Worm (Caenorhabditis elegans) whole organism, L4 larva: ENCODE data around the gene mlc-5.
"Not testable (repeated sequence)": the region's sequence is repeated elsewhere in the genome, so short reads cannot be mapped to it uniquely, and the experiment has no call there.

Experiments used
- F49E8.2 ChIP-seq: sonication (generic microtip); optimal IDR thresholded peaks from 2 replicates; lab custom pipeline; 2016; ENCODE audit warnings: missing compliant biosample characterization, mild to moderate bottlenecking, missing genetic modification characterization, borderline replicate concordance
- aly-2 ChIP-seq: sonication (generic microtip); optimal IDR thresholded peaks from 2 replicates; lab custom pipeline; 2018; ENCODE audit warnings: missing biosample characterization, missing genetic modification characterization
- ceh-82 ChIP-seq: sonication (generic microtip); optimal IDR thresholded peaks from 2 replicates; lab custom pipeline; 2017; ENCODE audit warnings: missing biosample characterization, missing genetic modification characterization
- dpl-1 ChIP-seq: fragments of 150-350 bp; optimal IDR thresholded peaks from 2 replicates; lab custom pipeline; 2014; ENCODE audit warnings: missing biosample characterization, missing genetic modification reagents, missing genetic modification characterization
- dve-1 ChIP-seq: sonication (generic microtip); optimal IDR thresholded peaks from 2 replicates; lab custom pipeline; 2017; ENCODE audit warnings: antibody characterized with exemption, mild to moderate bottlenecking, missing genetic modification characterization, missing compliant biosample characterization; ENCODE audit not compliant: insufficient read depth
- lin-15B ChIP-seq: fragments of 150-350 bp; sonication (generic microtip); optimal IDR thresholded peaks from 3 replicates; lab custom pipeline; 2014; ENCODE audit warnings: missing biosample characterization, missing genetic modification characterization
- lin-29 ChIP-seq: fragments of 200-800 bp; sonication (Bioruptor generic); IDR thresholded peaks from 2 replicates; pipeline ENCODE4 v1.3.6; 2022; ENCODE audit warnings: missing genetic modification reagents, missing genetic modification characterization, missing compliant biosample characterization
- lin-38 ChIP-seq: fragments of 200-800 bp; sonication (Bioruptor generic); IDR thresholded peaks from 2 replicates; pipeline ENCODE4 v1.3.6; 2022; ENCODE audit warnings: missing genetic modification reagents, missing genetic modification characterization, missing compliant biosample characterization
- mdl-1 ChIP-seq, 2 experiments: fragments of 150-350 bp in 1 of 2; sonication (generic microtip) in 1 of 2; optimal IDR thresholded peaks; 2 replicates each; lab custom pipeline; 2014 to 2017; ENCODE audit warnings: missing biosample characterization in 2 of 2, missing genetic modification characterization in 2 of 2
- nhr-77 ChIP-seq: fragments of 150-350 bp; optimal IDR thresholded peaks from 2 replicates; lab custom pipeline; 2014; ENCODE audit warnings: missing biosample characterization, missing genetic modification characterization
- pha-4 ChIP-seq, 2 experiments: fragments of 150-350 bp in 1 of 2; fragments of 200-800 bp in 1 of 2; sonication (Bioruptor generic) in 1 of 2; IDR thresholded peaks in 1 of 2; optimal IDR thresholded peaks in 1 of 2; 2 replicates each; pipeline versions ENCODE4 v1.3.6 to Lab custom; 2014 to 2022; ENCODE audit warnings: missing genetic modification characterization in 2 of 2, missing genetic modification reagents in 2 of 2, missing biosample characterization in 1 of 2, missing compliant biosample characterization in 1 of 2
- php-3 ChIP-seq: fragments of 200-800 bp; sonication (Bioruptor generic); IDR thresholded peaks from 2 replicates; pipeline ENCODE4 v1.3.6; 2022; ENCODE audit warnings: missing genetic modification reagents, missing genetic modification characterization, missing compliant biosample characterization
- unc-62 ChIP-seq, 3 experiments: fragments of 150-350 bp in 1 of 3; sonication (generic microtip); optimal IDR thresholded peaks in 2 of 3; peaks in 1 of 3; 1 replicate in 1 of 3; 2 replicates in 2 of 3; lab custom pipeline; 2014 to 2017; ENCODE audit warnings: missing biosample characterization in 3 of 3, missing genetic modification characterization in 3 of 3, missing genetic modification reagents in 3 of 3, missing genotype in 1 of 3
- zag-1 ChIP-seq: fragments of 150-350 bp; optimal IDR thresholded peaks from 2 replicates; lab custom pipeline; 2014; ENCODE audit warnings: missing biosample characterization, missing genetic modification characterization

DNA sequence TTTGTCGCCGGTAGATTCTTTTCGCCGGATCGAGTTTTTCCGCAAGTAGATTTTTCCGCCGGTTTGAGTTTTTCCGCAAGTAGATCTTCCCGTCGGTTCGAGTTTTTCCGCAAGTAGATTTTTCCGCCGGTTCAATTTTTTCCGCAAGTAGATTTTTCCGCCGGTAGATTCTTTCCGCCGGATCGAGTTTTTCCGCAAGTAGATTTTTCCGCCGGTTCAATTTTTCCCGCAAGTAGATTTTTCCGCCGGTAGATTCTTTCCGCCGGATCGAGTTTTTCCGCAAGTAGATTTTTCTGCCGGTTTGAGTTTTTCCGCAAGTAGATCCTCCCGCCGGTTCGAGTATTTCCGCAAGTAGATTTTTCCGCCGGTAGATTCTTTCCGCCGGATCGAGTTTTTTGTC is 38.0 kb upstream of the mlc-5 start:
- TF ChIP-seq mdl-1 (tag; optimal IDR thresholded peaks at IDR 0.05; lab: Kevin White, UChicago); dve-1; nhr-77 (tag; lab: Kevin White, UChicago); dpl-1 (GFP tag; lab: Kevin White, UChicago); F49E8.2; lin-38 (GFP tag; lab: Robert Waterston, UW); unc-62 (GFP tag; optimal IDR thresholded peaks at IDR 0.05 in 1 of 2; lab: Kevin White, UChicago); unc-62 (tag; optimal IDR thresholded peaks at IDR 0.05; lab: Kevin White, UChicago); lin-29; pha-4 (GFP tag; IDR thresholded peaks at IDR 0.05; lab: Robert Waterston, UW); pha-4 (tag; optimal IDR thresholded peaks at IDR 0.05; lab: Kevin White, UChicago); php-3 (GFP tag; lab: Robert Waterston, UW); lin-15B (tag; lab: Kevin White, UChicago); zag-1; aly-2 (tag; lab: Kevin White, UChicago); ceh-82 (tag; lab: Kevin White, UChicago): not testable (repeated sequence)
